Fruit fly (Drosophila melanogaster) whole organism, embryonic: ENCODE results near the gene CG5815.

Experiments
- Aef1 ChIP-seq: fragments of 200-800 bp; sonication (Bioruptor generic); IDR thresholded peaks from 3 replicates; pipeline ENCODE4 v1.3.6; 2022; ENCODE audit warnings: missing biosample characterization, missing genetic modification characterization
- Bgb ChIP-seq: fragments of 200-800 bp; sonication (Bioruptor generic); IDR thresholded peaks from 2 replicates; pipeline ENCODE4 v1.3.6; 2022; ENCODE audit warnings: missing biosample characterization, missing genetic modification characterization; ENCODE audit not compliant: partially characterized antibody
- CG1024 ChIP-seq: fragments of 200-800 bp; sonication (Bioruptor generic); IDR thresholded peaks from 2 replicates; pipeline ENCODE4 v1.3.6; 2022; ENCODE audit warnings: missing biosample characterization, missing genetic modification characterization
- CG11560 ChIP-seq: fragments of 200-800 bp; sonication (Bioruptor generic); IDR thresholded peaks from 3 replicates; pipeline ENCODE4 v1.3.6; 2022; ENCODE audit warnings: missing biosample characterization, missing genetic modification characterization
- CG11696 ChIP-seq: fragments of 200-800 bp; sonication (Bioruptor generic); IDR thresholded peaks from 2 replicates; pipeline ENCODE4 v1.3.6; 2022; ENCODE audit warnings: missing biosample characterization, missing genetic modification characterization
- CG12071 ChIP-seq: fragments of 200-800 bp; sonication (Bioruptor generic); optimal IDR thresholded peaks from 3 replicates; lab custom pipeline; 2018; ENCODE audit warnings: missing biosample characterization, mild to moderate bottlenecking, missing genetic modification characterization
- CG12155 ChIP-seq: fragments of 200-800 bp; sonication (Bioruptor generic); optimal IDR thresholded peaks from 3 replicates; lab custom pipeline; 2016; ENCODE audit warnings: missing biosample characterization, missing genetic modification characterization
- CG12219 ChIP-seq: fragments of 200-800 bp; sonication (Bioruptor generic); optimal IDR thresholded peaks from 3 replicates; lab custom pipeline; 2018; ENCODE audit warnings: missing biosample characterization, mild to moderate bottlenecking, missing genetic modification characterization
- CG13287 ChIP-seq: fragments of 200-800 bp; sonication (Bioruptor generic); IDR thresholded peaks from 2 replicates; pipeline ENCODE4 v1.3.6; 2022; ENCODE audit warnings: missing biosample characterization, missing genetic modification characterization; ENCODE audit not compliant: partially characterized antibody
- CG13424 ChIP-seq: fragments of 200-800 bp; sonication (Bioruptor generic); optimal IDR thresholded peaks from 2 replicates; lab custom pipeline; 2019; ENCODE audit warnings: missing biosample characterization, mild to moderate bottlenecking, missing genetic modification characterization, moderate library complexity
- CG14667 ChIP-seq: fragments of 200-800 bp; sonication (Bioruptor generic); IDR thresholded peaks from 2 replicates; pipeline ENCODE4 v1.3.6; 2022; ENCODE audit warnings: missing biosample characterization, missing genetic modification characterization
- CG14860 ChIP-seq: fragments of 200-800 bp; sonication (Bioruptor generic); IDR thresholded peaks from 3 replicates; pipeline ENCODE4 v1.3.6; 2022; ENCODE audit warnings: missing biosample characterization, missing genetic modification characterization; ENCODE audit not compliant: partially characterized antibody
- CG15011 ChIP-seq: fragments of 200-800 bp; sonication (Bioruptor generic); optimal IDR thresholded peaks from 3 replicates; lab custom pipeline; 2018; ENCODE audit warnings: missing biosample characterization, mild to moderate bottlenecking, missing genetic modification characterization
- CG1647 ChIP-seq: fragments of 200-800 bp; sonication (Bioruptor generic); optimal IDR thresholded peaks from 3 replicates; lab custom pipeline; 2016; ENCODE audit warnings: missing biosample characterization, missing genetic modification characterization
- CG17829 ChIP-seq: fragments of 200-800 bp; optimal IDR thresholded peaks from 2 replicates; lab custom pipeline; 2019; ENCODE audit warnings: missing biosample characterization, mild to moderate bottlenecking, missing genetic modification characterization, moderate library complexity
- CG2120 ChIP-seq: fragments of 200-800 bp; sonication (Bioruptor generic); optimal IDR thresholded peaks from 3 replicates; lab custom pipeline; 2016; ENCODE audit warnings: missing biosample characterization, missing genetic modification characterization
- CG2875 ChIP-seq: fragments of 200-800 bp; sonication (Bioruptor generic); optimal IDR thresholded peaks from 2 replicates; lab custom pipeline; 2017; ENCODE audit warnings: missing biosample characterization, mild to moderate bottlenecking, missing genetic modification characterization, missing genetic modification reagents
- CG32772 ChIP-seq: fragments of 200-800 bp; sonication (Bioruptor generic); IDR thresholded peaks from 2 replicates; pipeline ENCODE4 v1.3.6; 2022; ENCODE audit warnings: missing biosample characterization, missing genetic modification characterization
- CG33213 ChIP-seq: fragments of 200-800 bp; sonication (Bioruptor generic); optimal IDR thresholded peaks from 3 replicates; lab custom pipeline; 2016; ENCODE audit warnings: missing biosample characterization, missing genetic modification characterization
- CG34422 ChIP-seq: fragments of 200-800 bp; sonication (Bioruptor generic); IDR thresholded peaks from 3 replicates; pipeline ENCODE4 v1.3.6; 2022; ENCODE audit warnings: missing biosample characterization, missing genetic modification characterization
- CG4404 ChIP-seq: fragments of 200-800 bp; sonication (Bioruptor generic); IDR thresholded peaks from 2 replicates; pipeline ENCODE4 v1.3.6; 2022; ENCODE audit warnings: missing biosample characterization, missing genetic modification characterization
- CG4424 ChIP-seq: fragments of 200-800 bp; sonication (Bioruptor generic); optimal IDR thresholded peaks from 3 replicates; lab custom pipeline; 2016; ENCODE audit warnings: missing biosample characterization, missing genetic modification characterization
- CG5180 ChIP-seq: fragments of 200-800 bp; sonication (Bioruptor generic); optimal IDR thresholded peaks from 3 replicates; lab custom pipeline; 2017; ENCODE audit warnings: missing biosample characterization, missing genetic modification characterization, mild to moderate bottlenecking, moderate library complexity, missing genetic modification reagents
- CG6683 ChIP-seq: fragments of 200-800 bp; sonication (Bioruptor generic); optimal IDR thresholded peaks from 2 replicates; lab custom pipeline; 2017; ENCODE audit warnings: missing biosample characterization, mild to moderate bottlenecking, missing genetic modification characterization, missing genetic modification reagents
- CG7271 ChIP-seq: fragments of 200-800 bp; sonication (Bioruptor generic); optimal IDR thresholded peaks from 2 replicates; lab custom pipeline; 2018; ENCODE audit warnings: missing biosample characterization, mild to moderate bottlenecking, missing genetic modification characterization, moderate library complexity
- Chrac-16 ChIP-seq: fragments of 200-800 bp; sonication (Bioruptor generic); optimal IDR thresholded peaks from 3 replicates; lab custom pipeline; 2016; ENCODE audit warnings: missing biosample characterization, missing genetic modification characterization
- Dp ChIP-seq: fragments of 200-800 bp; sonication (Bioruptor generic); optimal IDR thresholded peaks from 2 replicates; lab custom pipeline; 2018; ENCODE audit warnings: missing biosample characterization, mild to moderate bottlenecking, missing genetic modification characterization, moderate library complexity
- Drgx ChIP-seq: fragments of 200-800 bp; sonication (Bioruptor generic); IDR thresholded peaks from 2 replicates; pipeline ENCODE4 v1.3.6; 2022; ENCODE audit warnings: missing biosample characterization, missing genetic modification characterization
- Lim3 ChIP-seq: fragments of 200-800 bp; sonication (Bioruptor generic); IDR thresholded peaks from 2 replicates; pipeline ENCODE4 v1.3.6; 2022; ENCODE audit warnings: missing biosample characterization, missing genetic modification characterization
- MTF-1 ChIP-seq: fragments of 200-800 bp; sonication (Bioruptor generic); optimal IDR thresholded peaks from 2 replicates; lab custom pipeline; 2018; ENCODE audit warnings: missing biosample characterization, mild to moderate bottlenecking, missing genetic modification characterization, borderline replicate concordance
- YL-1 ChIP-seq: fragments of 200-800 bp; sonication (Bioruptor generic); optimal IDR thresholded peaks from 3 replicates; lab custom pipeline; 2017; ENCODE audit warnings: missing biosample characterization, mild to moderate bottlenecking, missing genetic modification characterization
- az2 ChIP-seq: fragments of 200-800 bp; sonication (Bioruptor generic); optimal IDR thresholded peaks from 3 replicates; lab custom pipeline; 2016; ENCODE audit warnings: missing biosample characterization, missing genetic modification characterization
- bbx ChIP-seq: fragments of 200-800 bp; sonication (Bioruptor generic); IDR thresholded peaks from 2 replicates; pipeline ENCODE4 v1.3.6; 2022; ENCODE audit warnings: missing biosample characterization, missing genetic modification characterization; ENCODE audit not compliant: partially characterized antibody
- chinmo ChIP-seq: fragments of 200-800 bp; sonication (Bioruptor generic); IDR thresholded peaks from 4 replicates; pipeline ENCODE4 v1.3.6; 2022; ENCODE audit warnings: missing biosample characterization, missing genetic modification characterization; ENCODE audit not compliant: partially characterized antibody
- ci ChIP-seq: fragments of 200-800 bp; sonication (Bioruptor generic); IDR thresholded peaks from 3 replicates; pipeline ENCODE4 v1.3.6; 2022; ENCODE audit warnings: missing biosample characterization, missing genetic modification characterization
- crp ChIP-seq, 2 experiments: fragments of 200-800 bp; sonication (Bioruptor generic); optimal IDR thresholded peaks; 2 replicates in 1 of 2; 3 replicates in 1 of 2; lab custom pipeline; 2017; ENCODE audit warnings: missing biosample characterization in 2 of 2, missing genetic modification characterization in 2 of 2, mild to moderate bottlenecking in 1 of 2, moderate library complexity in 1 of 2
- dmrt11E ChIP-seq: fragments of 200-800 bp; sonication (Bioruptor generic); optimal IDR thresholded peaks from 3 replicates; lab custom pipeline; 2018; ENCODE audit warnings: missing biosample characterization, mild to moderate bottlenecking, missing genetic modification characterization, moderate library complexity
- dysf ChIP-seq: fragments of 200-800 bp; sonication (Bioruptor generic); IDR thresholded peaks from 3 replicates; pipeline ENCODE4 v1.3.6; 2022; ENCODE audit warnings: missing biosample characterization, missing genetic modification characterization
- gfzf ChIP-seq: fragments of 200-800 bp; sonication (Bioruptor generic); optimal IDR thresholded peaks from 2 replicates; lab custom pipeline; 2016; ENCODE audit warnings: missing biosample characterization, mild to moderate bottlenecking, missing genetic modification characterization, moderate library complexity
- h ChIP-seq: fragments of >200 bp; optimal IDR thresholded peaks from 2 replicates; lab custom pipeline; 2017
- her ChIP-seq: fragments of 200-800 bp; sonication (Bioruptor generic); optimal IDR thresholded peaks from 2 replicates; lab custom pipeline; 2016; ENCODE audit warnings: missing biosample characterization, missing genetic modification characterization
- inv ChIP-seq: fragments of 200-800 bp; sonication (Bioruptor generic); IDR thresholded peaks from 2 replicates; pipeline ENCODE4 v1.3.6; 2022; ENCODE audit warnings: missing biosample characterization, missing genetic modification characterization; ENCODE audit not compliant: partially characterized antibody
- mirr ChIP-seq: fragments of 200-800 bp; sonication (Bioruptor generic); optimal IDR thresholded peaks from 3 replicates; lab custom pipeline; 2018; ENCODE audit warnings: missing biosample characterization, mild to moderate bottlenecking, missing genetic modification characterization
- pum ChIP-seq: fragments of 200-800 bp; sonication (Bioruptor generic); optimal IDR thresholded peaks from 2 replicates; lab custom pipeline; 2016; ENCODE audit warnings: missing biosample characterization, missing genetic modification characterization
- shn ChIP-seq: fragments of 200-800 bp; sonication (Bioruptor generic); optimal IDR thresholded peaks from 3 replicates; lab custom pipeline; 2016; ENCODE audit warnings: missing biosample characterization, missing genetic modification characterization
- sisA ChIP-seq: fragments of 200-800 bp; sonication (Bioruptor generic); IDR thresholded peaks from 2 replicates; pipeline ENCODE4 v1.3.6; 2022; ENCODE audit warnings: missing biosample characterization, missing genetic modification characterization
- slou ChIP-seq: fragments of 200-800 bp; sonication (Bioruptor generic); optimal IDR thresholded peaks from 3 replicates; lab custom pipeline; 2016; ENCODE audit warnings: missing biosample characterization, missing genetic modification characterization
- slp2 ChIP-seq: fragments of 200-800 bp; sonication (Bioruptor generic); optimal IDR thresholded peaks from 2 replicates; lab custom pipeline; 2016; ENCODE audit warnings: missing biosample characterization, missing genetic modification characterization
- sr ChIP-seq: fragments of 200-800 bp; sonication (Bioruptor generic); IDR thresholded peaks from 3 replicates; pipeline ENCODE4 v1.3.6; 2022; ENCODE audit warnings: missing biosample characterization, missing genetic modification characterization

CG5815 gene

dm6 chr3R:27148812-27149769, 36.7 kb downstream of the CG5815 start (continued):
- TF ChIP-seq slou (GFP tag; lab: Kevin White, UChicago) (no peak), pum (no peak), Drgx (GFP tag; lab: Robert Waterston, UW) (no peak), chinmo (GFP tag; lab: Robert Waterston, UW) (no peak), CG7271 (no peak), ci (GFP tag; lab: Robert Waterston, UW) (no peak), CG14860 (GFP tag; lab: Robert Waterston, UW) (no peak), CG12219 (no peak), Chrac-16 (GFP tag; lab: Kevin White, UChicago) (no peak), gfzf (GFP tag; lab: Kevin White, UChicago) (no peak), CG32772 (GFP tag; lab: Robert Waterston, UW) (no peak), CG2875 (GFP tag; lab: Kevin White, UChicago) (no peak), dmrt11E (tag; lab: Kevin White, UChicago) (no peak), CG33213 (no peak), CG12071 (no peak), slp2 (GFP tag; lab: Kevin White, UChicago) (no peak), CG13287 (GFP tag; lab: Robert Waterston, UW) (no peak), inv (no peak), CG14667 (GFP tag; lab: Robert Waterston, UW) (no peak), CG15011 (GFP tag; lab: Kevin White, UChicago) (no peak), CG5180 (no peak), CG17829 (tag; lab: Kevin White, UChicago) (no peak), MTF-1 (GFP tag; lab: Kevin White, UChicago) (no peak), Dp (GFP tag; lab: Kevin White, UChicago) (no peak), CG6683 (GFP tag; lab: Kevin White, UChicago) (no peak), dysf (no peak), az2 (GFP tag; lab: Kevin White, UChicago) (peak; percentile 12), CG4424 (GFP tag; lab: Kevin White, UChicago) (no peak), CG11696 (no peak), Aef1 (GFP tag; lab: Robert Waterston, UW) (no peak), CG11560 (tag; lab: Robert Waterston, UW) (no peak), CG2120 (GFP tag; lab: Kevin White, UChicago) (peak; percentile 24), sr (GFP tag; lab: Robert Waterston, UW) (no peak), shn (GFP tag; lab: Kevin White, UChicago) (no peak), CG12155 (GFP tag; lab: Kevin White, UChicago) (no peak), Lim3 (GFP tag; lab: Robert Waterston, UW) (no peak), CG4404 (GFP tag; lab: Robert Waterston, UW) (no peak), her (GFP tag; lab: Kevin White, UChicago) (no peak), CG13424 (tag; lab: Kevin White, UChicago) (peak; percentile 11), CG1647 (GFP tag; lab: Kevin White, UChicago) (no peak), h (lab: Kevin White, UChicago) (no peak), crp (GFP tag; optimal IDR thresholded peaks at IDR 0.05; lab: Kevin White, UChicago) (no peak), YL-1 (no peak), sisA (GFP tag; lab: Robert Waterston, UW) (no peak), bbx (GFP tag; lab: Robert Waterston, UW) (no peak), Bgb (GFP tag; lab: Robert Waterston, UW) (no peak), CG1024 (GFP tag; lab: Robert Waterston, UW) (no peak), mirr (GFP tag; lab: Kevin White, UChicago) (peak; percentile 90), CG34422 (GFP tag; lab: Robert Waterston, UW) (no peak)
